Fruit fly (Drosophila melanogaster) whole organism, prepupa: ENCODE measurements around the gene vilya.

Source experiments
- Blimp-1 ChIP-seq: fragments of 200-800 bp; sonication (Bioruptor generic); optimal IDR thresholded peaks from 3 replicates; lab custom pipeline; 2017; ENCODE audit warnings: missing biosample characterization, missing genetic modification characterization, mild to moderate bottlenecking, moderate library complexity, missing genetic modification reagents
- CG16779 ChIP-seq: fragments of 200-800 bp; sonication (Bioruptor generic); optimal IDR thresholded peaks from 3 replicates; lab custom pipeline; 2017; ENCODE audit warnings: missing biosample characterization, mild to moderate bottlenecking, missing genetic modification characterization
- CG32006 ChIP-seq: fragments of 200-800 bp; sonication (Bioruptor generic); optimal IDR thresholded peaks from 3 replicates; lab custom pipeline; 2017; ENCODE audit warnings: missing biosample characterization, mild to moderate bottlenecking, missing genetic modification characterization
- CG6792 ChIP-seq: fragments of 200-800 bp; sonication (Bioruptor generic); optimal IDR thresholded peaks from 3 replicates; lab custom pipeline; 2016; ENCODE audit warnings: missing biosample characterization, missing genetic modification characterization
- OdsH ChIP-seq: fragments of 200-800 bp; sonication (Bioruptor generic); optimal IDR thresholded peaks from 3 replicates; lab custom pipeline; 2016; ENCODE audit warnings: missing biosample characterization, missing genetic modification characterization

dm6 chrX:2704134-2704773 lies 22.2 kb upstream of the vilya start, which contains the start of gene eIF2Bbeta:
- TF ChIP-seq CG6792 (GFP tag; lab: Kevin White, UChicago) (no peak), CG32006 (no peak), Blimp-1 (GFP tag; lab: Kevin White, UChicago) (no peak), OdsH (no peak), CG16779 (tag; lab: Kevin White, UChicago) (no peak)
